Fruit fly (Drosophila melanogaster) whole organism, embryonic: ENCODE results near the gene Pfas.

ENCODE experiments used
- CG10462 ChIP-seq: fragments of 200-800 bp; sonication (Bioruptor generic); optimal IDR thresholded peaks from 2 replicates; lab custom pipeline; 2016; ENCODE audit warnings: missing biosample characterization, missing genetic modification characterization
- CG11504 ChIP-seq: fragments of 200-800 bp; sonication (Bioruptor generic); optimal IDR thresholded peaks from 3 replicates; lab custom pipeline; 2019; ENCODE audit warnings: missing biosample characterization, mild to moderate bottlenecking, missing genetic modification characterization, moderate library complexity
- CG11695 ChIP-seq: fragments of 200-800 bp; sonication (Bioruptor generic); IDR thresholded peaks from 3 replicates; pipeline ENCODE4 v1.3.6; 2022; ENCODE audit warnings: missing biosample characterization, missing genetic modification characterization
- CG13123 ChIP-seq: fragments of 200-800 bp; sonication (Bioruptor generic); optimal IDR thresholded peaks from 2 replicates; lab custom pipeline; 2016; ENCODE audit warnings: missing biosample characterization, missing genetic modification characterization
- CG14667 ChIP-seq: fragments of 200-800 bp; sonication (Bioruptor generic); IDR thresholded peaks from 2 replicates; pipeline ENCODE4 v1.3.6; 2022; ENCODE audit warnings: missing biosample characterization, missing genetic modification characterization
- CG14710 ChIP-seq: fragments of 200-800 bp; sonication (Bioruptor generic); optimal IDR thresholded peaks from 3 replicates; lab custom pipeline; 2019; ENCODE audit warnings: missing biosample characterization, mild to moderate bottlenecking, missing genetic modification characterization, moderate library complexity
- CG15073 ChIP-seq: fragments of 200-800 bp; sonication (Bioruptor generic); optimal IDR thresholded peaks from 2 replicates; lab custom pipeline; 2016; ENCODE audit warnings: missing biosample characterization, missing genetic modification characterization
- CG16779 ChIP-seq: fragments of 200-800 bp; sonication (Bioruptor generic); IDR thresholded peaks from 2 replicates; pipeline ENCODE4 v1.3.6; 2022; ENCODE audit warnings: missing biosample characterization, missing genetic modification characterization
- CG2889 ChIP-seq: fragments of 200-800 bp; sonication (Bioruptor generic); IDR thresholded peaks from 3 replicates; pipeline ENCODE4 v1.3.6; 2022; ENCODE audit warnings: missing biosample characterization, missing genetic modification characterization
- CG32772 ChIP-seq: fragments of 200-800 bp; sonication (Bioruptor generic); IDR thresholded peaks from 2 replicates; pipeline ENCODE4 v1.3.6; 2022; ENCODE audit warnings: missing biosample characterization, missing genetic modification characterization
- CG33213 ChIP-seq: fragments of 200-800 bp; sonication (Bioruptor generic); optimal IDR thresholded peaks from 3 replicates; lab custom pipeline; 2016; ENCODE audit warnings: missing biosample characterization, missing genetic modification characterization
- CG4360 ChIP-seq: fragments of 200-800 bp; sonication (Bioruptor generic); IDR thresholded peaks from 2 replicates; pipeline ENCODE4 v1.3.6; 2022; ENCODE audit warnings: missing biosample characterization, missing genetic modification characterization
- CG4404 ChIP-seq: fragments of 200-800 bp; sonication (Bioruptor generic); IDR thresholded peaks from 2 replicates; pipeline ENCODE4 v1.3.6; 2022; ENCODE audit warnings: missing biosample characterization, missing genetic modification characterization
- CG4854 ChIP-seq: fragments of 200-800 bp; sonication (Bioruptor generic); optimal IDR thresholded peaks from 2 replicates; lab custom pipeline; 2016; ENCODE audit warnings: missing biosample characterization, missing genetic modification characterization, inconsistent platforms
- CG6175 ChIP-seq: fragments of 200-800 bp; sonication (Bioruptor generic); IDR thresholded peaks from 3 replicates; pipeline ENCODE4 v1.3.6; 2022; ENCODE audit warnings: missing biosample characterization, missing genetic modification characterization
- CG6272 ChIP-seq: fragments of 200-800 bp; sonication (Bioruptor generic); IDR thresholded peaks from 2 replicates; pipeline ENCODE4 v1.3.6; 2022; ENCODE audit warnings: missing biosample characterization, missing genetic modification characterization
- CG6854 ChIP-seq: fragments of 200-800 bp; sonication (Bioruptor generic); optimal IDR thresholded peaks from 3 replicates; lab custom pipeline; 2017; ENCODE audit warnings: missing biosample characterization, mild to moderate bottlenecking, missing genetic modification characterization
- CG7556 ChIP-seq: fragments of 200-800 bp; sonication (Bioruptor generic); optimal IDR thresholded peaks from 2 replicates; lab custom pipeline; 2017; ENCODE audit warnings: missing biosample characterization, mild to moderate bottlenecking, missing genetic modification characterization
- CG7839 ChIP-seq: fragments of 200-800 bp; sonication (Bioruptor generic); optimal IDR thresholded peaks from 3 replicates; lab custom pipeline; 2018; ENCODE audit warnings: missing biosample characterization, mild to moderate bottlenecking, missing genetic modification characterization, moderate library complexity
- CG7928 ChIP-seq: fragments of 200-800 bp; sonication (Bioruptor generic); optimal IDR thresholded peaks from 2 replicates; lab custom pipeline; 2017; ENCODE audit warnings: missing biosample characterization, mild to moderate bottlenecking, missing genetic modification characterization
- CG9437 ChIP-seq: fragments of 200-800 bp; sonication (Bioruptor generic); optimal IDR thresholded peaks from 2 replicates; lab custom pipeline; 2018; ENCODE audit warnings: missing biosample characterization, mild to moderate bottlenecking, missing genetic modification characterization
- CG9609 ChIP-seq: fragments of 200-800 bp; sonication (Bioruptor generic); optimal IDR thresholded peaks from 3 replicates; lab custom pipeline; 2016; ENCODE audit warnings: missing biosample characterization, missing genetic modification characterization
- CG9797 ChIP-seq: fragments of 200-800 bp; sonication (Bioruptor generic); optimal IDR thresholded peaks from 3 replicates; lab custom pipeline; 2018; ENCODE audit warnings: missing biosample characterization, mild to moderate bottlenecking, missing genetic modification characterization
- CTCF ChIP-seq: fragments of 200-800 bp; sonication (Bioruptor generic); optimal IDR thresholded peaks from 2 replicates; lab custom pipeline; 2017; ENCODE audit warnings: missing biosample characterization, mild to moderate bottlenecking, missing genetic modification characterization, moderate library complexity
- D19A ChIP-seq: fragments of 200-800 bp; optimal IDR thresholded peaks from 3 replicates; lab custom pipeline; 2019; ENCODE audit warnings: missing biosample characterization, mild to moderate bottlenecking, missing genetic modification characterization, moderate library complexity
- D19B ChIP-seq: fragments of 200-800 bp; sonication (Bioruptor generic); optimal IDR thresholded peaks from 2 replicates; lab custom pipeline; 2017; ENCODE audit warnings: missing biosample characterization, mild to moderate bottlenecking, missing genetic modification characterization
- Doc3 ChIP-seq: fragments of 200-800 bp; sonication (Bioruptor generic); IDR thresholded peaks from 3 replicates; pipeline ENCODE4 v1.3.6; 2022; ENCODE audit warnings: missing biosample characterization, missing genetic modification characterization; ENCODE audit not compliant: partially characterized antibody
- E2f2 ChIP-seq: fragments of 200-800 bp; sonication (Bioruptor generic); IDR thresholded peaks from 2 replicates; pipeline ENCODE4 v1.3.6; 2022; ENCODE audit warnings: missing biosample characterization, missing genetic modification characterization
- HLH3B ChIP-seq: fragments of 200-800 bp; sonication (Bioruptor generic); IDR thresholded peaks from 2 replicates; pipeline ENCODE4 v1.3.6; 2022; ENCODE audit warnings: missing biosample characterization, missing genetic modification characterization
- TFAM ChIP-seq: fragments of 200-800 bp; sonication (Bioruptor generic); optimal IDR thresholded peaks from 2 replicates; lab custom pipeline; 2017; ENCODE audit warnings: missing biosample characterization, missing genetic modification characterization, inconsistent platforms
- Tbp ChIP-seq: fragments of >200 bp; optimal IDR thresholded peaks from 2 replicates; lab custom pipeline; 2018; ENCODE audit warnings: missing biosample characterization, missing genetic modification characterization
- Trl ChIP-seq, 3 experiments: fragments of >200 bp in 2 of 3; fragments of 200-800 bp in 1 of 3; sonication (Bioruptor generic) in 1 of 3; optimal IDR thresholded peaks; 2 replicates in 1 of 3; 3 replicates in 2 of 3; lab custom pipeline; 2016 to 2017; ENCODE audit warnings: missing biosample characterization in 1 of 3, missing genetic modification characterization in 1 of 3
- Usf ChIP-seq: fragments of 200-800 bp; sonication (Bioruptor generic); optimal IDR thresholded peaks from 2 replicates; lab custom pipeline; 2017; ENCODE audit warnings: missing genotype, missing biosample characterization, missing genetic modification characterization
- chm ChIP-seq: fragments of 200-800 bp; sonication (Bioruptor generic); IDR thresholded peaks from 2 replicates; pipeline ENCODE4 v1.3.6; 2022; ENCODE audit warnings: missing biosample characterization, missing genetic modification characterization
- dpn ChIP-seq, 2 experiments: fragments of 200-800 bp; sonication (Bioruptor generic); optimal IDR thresholded peaks; 3 replicates each; lab custom pipeline; 2016; ENCODE audit warnings: missing biosample characterization in 2 of 2, missing genetic modification characterization in 2 of 2
- eve ChIP-seq, 2 experiments: fragments of >200 bp; optimal IDR thresholded peaks; 2 replicates each; lab custom pipeline; 2017; ENCODE audit warnings: missing biosample characterization in 2 of 2, missing genetic modification characterization in 2 of 2
- exex ChIP-seq: fragments of 200-800 bp; sonication (Bioruptor generic); optimal IDR thresholded peaks from 4 replicates; lab custom pipeline; 2018; ENCODE audit warnings: missing biosample characterization, mild to moderate bottlenecking, missing genetic modification characterization, moderate library complexity
- fd3F ChIP-seq: fragments of 200-800 bp; sonication (Bioruptor generic); optimal IDR thresholded peaks from 2 replicates; lab custom pipeline; 2018; ENCODE audit warnings: missing biosample characterization, mild to moderate bottlenecking, missing genetic modification characterization, moderate library complexity
- fru ChIP-seq: fragments of >200 bp; optimal IDR thresholded peaks from 2 replicates; lab custom pipeline; 2017
- gem ChIP-seq: fragments of 200-800 bp; sonication (Bioruptor generic); optimal IDR thresholded peaks from 2 replicates; lab custom pipeline; 2019; ENCODE audit warnings: missing biosample characterization, mild to moderate bottlenecking, missing genetic modification characterization, moderate library complexity
- grn ChIP-seq: fragments of 200-800 bp; sonication (Bioruptor generic); optimal IDR thresholded peaks from 3 replicates; lab custom pipeline; 2017; ENCODE audit warnings: missing biosample characterization, missing genetic modification characterization
- hb ChIP-seq: fragments of 200-800 bp; sonication (Bioruptor generic); IDR thresholded peaks from 3 replicates; pipeline ENCODE4 v1.3.6; 2022; ENCODE audit warnings: missing biosample characterization, missing genetic modification characterization; ENCODE audit not compliant: partially characterized antibody
- hth ChIP-seq: fragments of >200 bp; optimal IDR thresholded peaks from 2 replicates; lab custom pipeline; 2017; ENCODE audit warnings: inconsistent platforms
- lilli ChIP-seq: fragments of 200-800 bp; sonication (Bioruptor generic); optimal IDR thresholded peaks from 3 replicates; lab custom pipeline; 2016; ENCODE audit warnings: missing biosample characterization, missing genetic modification characterization
- pb ChIP-seq: fragments of 200-800 bp; sonication (Bioruptor generic); optimal IDR thresholded peaks from 3 replicates; lab custom pipeline; 2016; ENCODE audit warnings: missing biosample characterization, missing genetic modification characterization
- pnt ChIP-seq: fragments of 200-800 bp; sonication (Bioruptor generic); optimal IDR thresholded peaks from 3 replicates; lab custom pipeline; 2016; ENCODE audit warnings: missing biosample characterization, missing genetic modification characterization
- ro ChIP-seq: fragments of 200-800 bp; sonication (Bioruptor generic); IDR thresholded peaks from 2 replicates; pipeline ENCODE4 v1.3.6; 2022; ENCODE audit warnings: missing biosample characterization, missing genetic modification characterization
- sim ChIP-seq: fragments of 200-800 bp; sonication (Bioruptor generic); IDR thresholded peaks from 2 replicates; pipeline ENCODE4 v1.3.6; 2022; ENCODE audit warnings: missing biosample characterization, missing genetic modification characterization
- sqz ChIP-seq: fragments of 200-800 bp; sonication (Bioruptor generic); optimal IDR thresholded peaks from 3 replicates; lab custom pipeline; 2018; ENCODE audit warnings: missing biosample characterization, mild to moderate bottlenecking, missing genetic modification characterization
- vvl ChIP-seq: fragments of 200-800 bp; sonication (Bioruptor generic); IDR thresholded peaks from 2 replicates; pipeline ENCODE4 v1.3.6; 2022; ENCODE audit warnings: missing biosample characterization, missing genetic modification characterization
- z ChIP-seq: fragments of 200-800 bp; sonication (Bioruptor generic); IDR thresholded peaks from 3 replicates; pipeline ENCODE4 v1.3.6; 2022; ENCODE audit warnings: missing biosample characterization, missing genetic modification characterization
- zfh2 ChIP-seq: fragments of 200-800 bp; sonication (Bioruptor generic); optimal IDR thresholded peaks from 2 replicates; lab custom pipeline; 2016; ENCODE audit warnings: missing biosample characterization, missing genetic modification characterization

Gene Pfas

DNA sequence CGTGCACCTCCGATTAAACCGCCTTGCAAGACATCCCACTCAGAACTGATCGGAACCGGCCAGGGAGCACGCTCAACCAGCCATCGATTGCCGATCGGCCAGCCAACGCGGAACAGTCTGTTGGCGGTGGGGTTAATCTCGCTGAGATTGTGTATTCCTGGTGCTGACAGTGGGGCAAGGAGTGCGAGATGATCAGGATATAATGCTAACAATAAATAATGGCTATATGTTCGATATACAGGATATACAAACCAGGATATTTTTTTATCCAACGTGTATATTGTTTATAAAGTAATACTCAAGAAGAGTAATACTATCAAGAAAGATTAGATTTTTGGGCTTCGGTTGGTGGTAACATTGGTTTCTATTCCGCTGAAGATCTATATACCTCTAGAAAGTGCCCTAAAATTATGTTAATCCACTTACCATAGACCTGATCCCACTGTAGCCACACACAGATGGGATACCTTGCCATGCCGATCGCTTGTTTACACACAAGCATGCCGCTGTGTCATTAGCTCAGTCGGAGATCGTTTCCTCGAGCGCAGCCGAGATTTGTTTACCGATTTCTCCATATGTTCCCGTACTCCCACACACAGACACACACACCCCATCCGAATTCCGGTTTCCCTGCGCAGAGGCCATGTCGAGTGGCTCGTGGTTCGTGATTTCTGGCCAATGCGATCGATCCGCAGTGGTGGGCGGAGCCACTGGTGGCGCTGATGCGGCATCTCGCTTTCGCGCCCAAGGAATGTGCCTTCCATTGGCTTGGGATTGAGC is 26.3 kb downstream of the Pfas start, which contains the start of gene H2.0 (continued):
- TF ChIP-seq fd3F (GFP tag; lab: Kevin White, UChicago), result no peak
- TF ChIP-seq gem, result peak; percentile 68
- TF ChIP-seq CG9437 (GFP tag; lab: Kevin White, UChicago), result no peak
- TF ChIP-seq CG13123, result no peak
- no peak; the same call in 1 of the 2 replicates for TF ChIP-seq vvl (GFP tag; lab: Robert Waterston, UW)
- TF ChIP-seq TFAM, result no peak
- no peak for TF ChIP-seq hth (lab: Kevin White, UChicago)
- TF ChIP-seq z (GFP tag; lab: Robert Waterston, UW), result peak; percentile 61; the same call in 1 of the 3 replicates
- no peak for TF ChIP-seq hb (GFP tag; lab: Robert Waterston, UW)
- TF ChIP-seq Doc3 (GFP tag; lab: Robert Waterston, UW), result no peak
- no peak for TF ChIP-seq CG33213 (GFP tag; lab: Kevin White, UChicago)
- TF ChIP-seq CG11695, result 0 out of 3 replicates have a peak, but pooled peaks have one; percentile 28
- no peak for TF ChIP-seq CG9609 (GFP tag; lab: Kevin White, UChicago)
- no peak for TF ChIP-seq CG14667 (GFP tag; lab: Robert Waterston, UW)
- TF ChIP-seq CG7839, result peak; percentile 45
- no peak for TF ChIP-seq CTCF
- TF ChIP-seq CG4854 (GFP tag; lab: Kevin White, UChicago), result no peak
- no peak for TF ChIP-seq sim (GFP tag; lab: Robert Waterston, UW)
- TF ChIP-seq CG11504 (tag; lab: Kevin White, UChicago), result no peak
- no peak for TF ChIP-seq CG6272 (GFP tag; lab: Robert Waterston, UW)
- no peak for TF ChIP-seq CG32772 (GFP tag; lab: Robert Waterston, UW)
- peak; percentile 22 for TF ChIP-seq lilli (GFP tag; lab: Kevin White, UChicago)
- TF ChIP-seq ro (GFP tag; lab: Robert Waterston, UW), result no peak
- TF ChIP-seq zfh2 (GFP tag; lab: Kevin White, UChicago), result no peak
- peak; percentile 35 for TF ChIP-seq D19A (tag; lab: Kevin White, UChicago)
- TF ChIP-seq Trl (optimal IDR thresholded peaks at IDR 0.05; lab: Kevin White, UChicago), result no peak
- TF ChIP-seq Trl (GFP tag; optimal IDR thresholded peaks at IDR 0.05; lab: Kevin White, UChicago), result peak; percentile 6
- TF ChIP-seq chm (GFP tag; lab: Robert Waterston, UW), result no peak
- TF ChIP-seq dpn (GFP tag; optimal IDR thresholded peaks at IDR 0.05; lab: Kevin White, UChicago), result peak in 1 of 2 experiments; percentile 23
- no peak for TF ChIP-seq eve (GFP tag; optimal IDR thresholded peaks at IDR 0.05; lab: Kevin White, UChicago)
- TF ChIP-seq exex (tag; lab: Kevin White, UChicago), result no peak
- no peak for TF ChIP-seq CG15073 (GFP tag; lab: Kevin White, UChicago)
- TF ChIP-seq CG7928 (GFP tag; lab: Kevin White, UChicago), result no peak
- peak; percentile 60 for TF ChIP-seq CG4404 (GFP tag; lab: Robert Waterston, UW)
- TF ChIP-seq fru (lab: Kevin White, UChicago), result no peak
- TF ChIP-seq CG2889 (GFP tag; lab: Robert Waterston, UW), result no peak
- TF ChIP-seq CG16779 (GFP tag; lab: Robert Waterston, UW), result no peak
- TF ChIP-seq CG6854, result no peak
- no peak for TF ChIP-seq CG10462 (GFP tag; lab: Kevin White, UChicago)
- TF ChIP-seq E2f2 (GFP tag; lab: Robert Waterston, UW), result no peak
- TF ChIP-seq CG7556 (GFP tag; lab: Kevin White, UChicago), result peak; percentile 34
- TF ChIP-seq pnt (GFP tag; lab: Kevin White, UChicago), result peak; percentile 6
- TF ChIP-seq Tbp (GFP tag; lab: Kevin White, UChicago), result no peak
- TF ChIP-seq D19B (GFP tag; lab: Kevin White, UChicago), result no peak
- peak; percentile 24 for TF ChIP-seq grn
- TF ChIP-seq CG6175 (GFP tag; lab: Robert Waterston, UW), result no peak
- no peak for TF ChIP-seq sqz (GFP tag; lab: Kevin White, UChicago)
- no peak for TF ChIP-seq CG4360 (GFP tag; lab: Robert Waterston, UW)
- no peak for TF ChIP-seq CG9797 (GFP tag; lab: Kevin White, UChicago)
- TF ChIP-seq pb (GFP tag; lab: Kevin White, UChicago), result no peak
- peak; percentile 46 for TF ChIP-seq CG14710 (tag; lab: Kevin White, UChicago)
- no peak for TF ChIP-seq HLH3B (GFP tag; lab: Robert Waterston, UW)
- no peak for TF ChIP-seq Usf
